Fruit fly (Drosophila melanogaster) whole organism, embryonic: ENCODE data around the gene CaMKI.

ENCODE experiments used
- Atf3 ChIP-seq: fragments of 200-800 bp; sonication (Bioruptor generic); optimal IDR thresholded peaks from 3 replicates; lab custom pipeline; 2016; ENCODE audit warnings: missing biosample characterization, missing genetic modification characterization
- Bgb ChIP-seq: fragments of 200-800 bp; sonication (Bioruptor generic); IDR thresholded peaks from 2 replicates; pipeline ENCODE4 v1.3.6; 2022; ENCODE audit warnings: missing biosample characterization, missing genetic modification characterization; ENCODE audit not compliant: partially characterized antibody
- BtbVII ChIP-seq: fragments of 200-800 bp; sonication (Bioruptor generic); optimal IDR thresholded peaks from 3 replicates; lab custom pipeline; 2017; ENCODE audit warnings: missing biosample characterization, mild to moderate bottlenecking, missing genetic modification characterization
- CG10267 ChIP-seq: fragments of 200-800 bp; sonication (Bioruptor generic); optimal IDR thresholded peaks from 2 replicates; lab custom pipeline; 2018; ENCODE audit warnings: missing biosample characterization, mild to moderate bottlenecking, missing genetic modification characterization, moderate library complexity
- CG10979 ChIP-seq: fragments of 200-800 bp; sonication (Bioruptor generic); optimal IDR thresholded peaks from 2 replicates; lab custom pipeline; 2018; ENCODE audit warnings: missing biosample characterization, mild to moderate bottlenecking, missing genetic modification characterization, moderate library complexity
- CG12155 ChIP-seq: fragments of 200-800 bp; sonication (Bioruptor generic); optimal IDR thresholded peaks from 3 replicates; lab custom pipeline; 2016; ENCODE audit warnings: missing biosample characterization, missing genetic modification characterization
- CG1233 ChIP-seq: fragments of 200-800 bp; sonication (Bioruptor generic); optimal IDR thresholded peaks from 4 replicates; lab custom pipeline; 2018; ENCODE audit warnings: missing biosample characterization, mild to moderate bottlenecking, missing genetic modification characterization
- CG12659 ChIP-seq: fragments of 200-800 bp; sonication (Bioruptor generic); optimal IDR thresholded peaks from 3 replicates; lab custom pipeline; 2017; ENCODE audit warnings: mild to moderate bottlenecking, missing biosample characterization, missing genetic modification reagents, missing genetic modification characterization
- CG16779 ChIP-seq: fragments of 200-800 bp; sonication (Bioruptor generic); IDR thresholded peaks from 2 replicates; pipeline ENCODE4 v1.3.6; 2022; ENCODE audit warnings: missing biosample characterization, missing genetic modification characterization
- CG16813 ChIP-seq: fragments of 200-800 bp; sonication (Bioruptor generic); IDR thresholded peaks from 3 replicates; pipeline ENCODE4 v1.3.6; 2022; ENCODE audit warnings: missing biosample characterization, missing genetic modification characterization; ENCODE audit not compliant: partially characterized antibody
- CG17359 ChIP-seq: fragments of 200-800 bp; sonication (Bioruptor generic); optimal IDR thresholded peaks from 3 replicates; lab custom pipeline; 2018; ENCODE audit warnings: missing biosample characterization, mild to moderate bottlenecking, missing genetic modification characterization, moderate library complexity
- CG17612 ChIP-seq: fragments of 200-800 bp; sonication (Bioruptor generic); IDR thresholded peaks from 2 replicates; pipeline ENCODE4 v1.3.6; 2022; ENCODE audit warnings: missing biosample characterization, missing genetic modification characterization
- CG2120 ChIP-seq: fragments of 200-800 bp; sonication (Bioruptor generic); optimal IDR thresholded peaks from 3 replicates; lab custom pipeline; 2016; ENCODE audit warnings: missing biosample characterization, missing genetic modification characterization
- CG2199 ChIP-seq: fragments of 200-800 bp; sonication (Bioruptor generic); IDR thresholded peaks from 3 replicates; pipeline ENCODE4 v1.3.6; 2022; ENCODE audit warnings: missing biosample characterization, missing genetic modification characterization
- CG34376 ChIP-seq: fragments of 200-800 bp; sonication (Bioruptor generic); optimal IDR thresholded peaks from 2 replicates; lab custom pipeline; 2018; ENCODE audit warnings: missing biosample characterization, mild to moderate bottlenecking, missing genetic modification characterization
- CG3847 ChIP-seq: fragments of 200-800 bp; sonication (Bioruptor generic); IDR thresholded peaks from 2 replicates; pipeline ENCODE4 v1.3.6; 2022; ENCODE audit warnings: missing biosample characterization, missing genetic modification characterization
- CG9215 ChIP-seq: fragments of 200-800 bp; sonication (Bioruptor generic); IDR thresholded peaks from 2 replicates; pipeline ENCODE4 v1.3.6; 2022; ENCODE audit warnings: missing biosample characterization, missing genetic modification characterization
- CG9797 ChIP-seq: fragments of 200-800 bp; sonication (Bioruptor generic); optimal IDR thresholded peaks from 3 replicates; lab custom pipeline; 2018; ENCODE audit warnings: missing biosample characterization, mild to moderate bottlenecking, missing genetic modification characterization
- CTCF ChIP-seq: fragments of 200-800 bp; sonication (Bioruptor generic); optimal IDR thresholded peaks from 2 replicates; lab custom pipeline; 2017; ENCODE audit warnings: missing biosample characterization, mild to moderate bottlenecking, missing genetic modification characterization, moderate library complexity
- CoRest ChIP-seq: fragments of 200-800 bp; sonication (Bioruptor generic); optimal IDR thresholded peaks from 3 replicates; lab custom pipeline; 2018; ENCODE audit warnings: missing biosample characterization, mild to moderate bottlenecking, missing genetic modification characterization, moderate library complexity
- D19A ChIP-seq: fragments of 200-800 bp; optimal IDR thresholded peaks from 3 replicates; lab custom pipeline; 2019; ENCODE audit warnings: missing biosample characterization, mild to moderate bottlenecking, missing genetic modification characterization, moderate library complexity
- Dip2 ChIP-seq: fragments of 200-800 bp; sonication (Bioruptor generic); IDR thresholded peaks from 2 replicates; pipeline ENCODE4 v1.3.6; 2022; ENCODE audit warnings: missing biosample characterization, missing genetic modification characterization
- E2f2 ChIP-seq: fragments of 200-800 bp; sonication (Bioruptor generic); IDR thresholded peaks from 2 replicates; pipeline ENCODE4 v1.3.6; 2022; ENCODE audit warnings: missing biosample characterization, missing genetic modification characterization
- Ets65A ChIP-seq: fragments of 200-800 bp; sonication (Bioruptor generic); peaks from one replicate; lab custom pipeline; 2016; ENCODE audit warnings: missing biosample characterization, missing genetic modification characterization
- Fer1 ChIP-seq: fragments of 200-800 bp; sonication (Bioruptor generic); optimal IDR thresholded peaks from 2 replicates; lab custom pipeline; 2017; ENCODE audit warnings: missing biosample characterization, mild to moderate bottlenecking, missing genetic modification characterization
- HmgZ ChIP-seq: fragments of 200-800 bp; sonication (Bioruptor generic); optimal IDR thresholded peaks from 2 replicates; lab custom pipeline; 2018; ENCODE audit warnings: missing biosample characterization, mild to moderate bottlenecking, missing genetic modification characterization
- Hmr ChIP-seq: fragments of 200-800 bp; sonication (Bioruptor generic); optimal IDR thresholded peaks from 3 replicates; lab custom pipeline; 2017; ENCODE audit warnings: mild to moderate bottlenecking, missing biosample characterization, missing genetic modification reagents, missing genetic modification characterization
- Kr ChIP-seq: fragments of 200-800 bp; sonication (Bioruptor generic); optimal IDR thresholded peaks from 2 replicates; lab custom pipeline; 2017; ENCODE audit warnings: missing biosample characterization, mild to moderate bottlenecking, missing genetic modification characterization
- Mad ChIP-seq: fragments of 200-800 bp; sonication (Bioruptor generic); optimal IDR thresholded peaks from 2 replicates; lab custom pipeline; 2016; ENCODE audit warnings: missing biosample characterization, missing genetic modification characterization
- Med ChIP-seq: fragments of 200-800 bp; sonication (Bioruptor generic); peaks from one replicate; lab custom pipeline; 2016; ENCODE audit warnings: missing biosample characterization, missing genetic modification characterization, mild to moderate bottlenecking, inconsistent platforms, moderate library complexity
- Myb ChIP-seq: fragments of 200-800 bp; sonication (Bioruptor generic); optimal IDR thresholded peaks from 2 replicates; lab custom pipeline; 2016; ENCODE audit warnings: missing biosample characterization, missing genetic modification characterization
- Nf-YC ChIP-seq: fragments of 200-800 bp; optimal IDR thresholded peaks from 3 replicates; lab custom pipeline; 2019; ENCODE audit warnings: missing biosample characterization, mild to moderate bottlenecking, missing genetic modification characterization, moderate library complexity
- Oaz ChIP-seq: fragments of 200-800 bp; sonication (Bioruptor generic); IDR thresholded peaks from 2 replicates; pipeline ENCODE4 v1.3.6; 2022; ENCODE audit warnings: missing biosample characterization, missing genetic modification characterization
- Stat92E ChIP-seq, 3 experiments: fragments of >200 bp in 2 of 3; fragments of 200-800 bp in 1 of 3; sonication (Bioruptor generic) in 1 of 3; optimal IDR thresholded peaks; 2 replicates each; lab custom pipeline; 2017 to 2019; ENCODE audit warnings: missing biosample characterization in 3 of 3, missing genetic modification characterization in 3 of 3, mild to moderate bottlenecking in 1 of 3, moderate library complexity in 1 of 3
- Tbp ChIP-seq: fragments of >200 bp; optimal IDR thresholded peaks from 2 replicates; lab custom pipeline; 2018; ENCODE audit warnings: missing biosample characterization, missing genetic modification characterization
- Xbp1 ChIP-seq: fragments of 200-800 bp; sonication (Bioruptor generic); optimal IDR thresholded peaks from 3 replicates; lab custom pipeline; 2016; ENCODE audit warnings: missing biosample characterization, mild to moderate bottlenecking, missing genetic modification characterization
- amos ChIP-seq: fragments of 200-800 bp; sonication (Bioruptor generic); IDR thresholded peaks from 2 replicates; pipeline ENCODE4 v1.3.6; 2022; ENCODE audit warnings: missing biosample characterization, missing genetic modification characterization; ENCODE audit not compliant: partially characterized antibody
- ase ChIP-seq: fragments of 200-800 bp; sonication (Bioruptor generic); IDR thresholded peaks from 3 replicates; pipeline ENCODE4 v1.3.6; 2022; ENCODE audit warnings: missing biosample characterization, missing genetic modification characterization
- eve ChIP-seq, 2 experiments: fragments of >200 bp; optimal IDR thresholded peaks; 2 replicates each; lab custom pipeline; 2017; ENCODE audit warnings: missing biosample characterization in 2 of 2, missing genetic modification characterization in 2 of 2
- gem ChIP-seq: fragments of 200-800 bp; sonication (Bioruptor generic); optimal IDR thresholded peaks from 2 replicates; lab custom pipeline; 2019; ENCODE audit warnings: missing biosample characterization, mild to moderate bottlenecking, missing genetic modification characterization, moderate library complexity
- ham ChIP-seq: fragments of 200-800 bp; sonication (Bioruptor generic); IDR thresholded peaks from 2 replicates; pipeline ENCODE4 v1.3.6; 2022; ENCODE audit warnings: missing biosample characterization, missing genetic modification characterization
- jigr1 ChIP-seq: fragments of 200-800 bp; sonication (Bioruptor generic); IDR thresholded peaks from 3 replicates; pipeline ENCODE4 v1.3.6; 2022; ENCODE audit warnings: missing biosample characterization, missing genetic modification characterization
- kay ChIP-seq: fragments of 200-800 bp; sonication (Bioruptor generic); optimal IDR thresholded peaks from 2 replicates; lab custom pipeline; 2016; ENCODE audit warnings: missing biosample characterization, missing genetic modification characterization
- lola ChIP-seq, 3 experiments: fragments of >200 bp in 2 of 3; fragments of 200-800 bp in 1 of 3; sonication (Bioruptor generic) in 1 of 3; optimal IDR thresholded peaks; 2 replicates each; lab custom pipeline; 2017 to 2019; ENCODE audit warnings: missing biosample characterization in 3 of 3, missing genetic modification characterization in 3 of 3, mild to moderate bottlenecking in 1 of 3, moderate library complexity in 1 of 3
- phol ChIP-seq: fragments of 200-800 bp; sonication (Bioruptor generic); optimal IDR thresholded peaks from 3 replicates; lab custom pipeline; 2018; ENCODE audit warnings: missing biosample characterization, mild to moderate bottlenecking, missing genetic modification characterization, moderate library complexity
- pita ChIP-seq: fragments of 200-800 bp; sonication (Bioruptor generic); optimal IDR thresholded peaks from 2 replicates; lab custom pipeline; 2017; ENCODE audit warnings: missing biosample characterization, mild to moderate bottlenecking, missing genetic modification characterization
- stc ChIP-seq: fragments of 200-800 bp; sonication (Bioruptor generic); IDR thresholded peaks from 2 replicates; pipeline ENCODE4 v1.3.6; 2022; ENCODE audit warnings: missing biosample characterization, missing genetic modification characterization
- vvl ChIP-seq: fragments of 200-800 bp; sonication (Bioruptor generic); IDR thresholded peaks from 2 replicates; pipeline ENCODE4 v1.3.6; 2022; ENCODE audit warnings: missing biosample characterization, missing genetic modification characterization
- yki ChIP-seq: fragments of >200 bp; optimal IDR thresholded peaks from 3 replicates; lab custom pipeline; 2018

The CaMKI gene

DNA sequence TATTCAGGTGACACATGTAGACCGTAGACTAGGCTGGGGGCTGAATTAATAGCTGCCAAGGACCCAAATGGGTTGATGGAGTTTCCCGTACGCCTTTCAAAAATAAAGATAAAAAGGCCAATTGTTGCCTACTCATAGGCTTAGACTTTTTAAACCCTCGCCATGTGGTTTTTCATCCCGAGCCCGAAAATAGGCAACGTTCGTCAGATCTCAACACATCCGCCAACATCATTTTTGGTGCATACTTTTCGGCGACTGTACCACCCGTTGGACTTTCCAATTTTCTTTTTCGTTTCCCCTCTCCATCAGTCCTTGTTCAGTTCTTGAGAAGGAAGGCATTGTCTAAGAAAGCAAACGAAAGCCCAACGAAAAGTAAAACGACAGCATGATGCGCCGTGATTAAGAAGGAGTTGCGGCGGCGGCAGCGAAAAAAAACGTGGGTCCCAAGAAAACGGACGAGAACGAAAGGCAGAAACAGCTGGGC, 29.8 kb upstream of the CaMKI start:
- peak; percentile 51 for TF ChIP-seq CG17359 (tag; lab: Kevin White, UChicago)
- TF ChIP-seq lola (GFP tag; optimal IDR thresholded peaks at IDR 0.05; lab: Kevin White, UChicago), result peak in 1 of 3 experiments; percentile 38
- TF ChIP-seq CG17612 (GFP tag; lab: Robert Waterston, UW), result peak; percentile 59; the same call in 1 of the 2 replicates
- peak in 1 of 3 experiments; percentile 33 for TF ChIP-seq Stat92E (GFP tag; optimal IDR thresholded peaks at IDR 0.05; lab: Kevin White, UChicago)
- peak; percentile 6 for TF ChIP-seq Myb (GFP tag; lab: Kevin White, UChicago)

DNA sequence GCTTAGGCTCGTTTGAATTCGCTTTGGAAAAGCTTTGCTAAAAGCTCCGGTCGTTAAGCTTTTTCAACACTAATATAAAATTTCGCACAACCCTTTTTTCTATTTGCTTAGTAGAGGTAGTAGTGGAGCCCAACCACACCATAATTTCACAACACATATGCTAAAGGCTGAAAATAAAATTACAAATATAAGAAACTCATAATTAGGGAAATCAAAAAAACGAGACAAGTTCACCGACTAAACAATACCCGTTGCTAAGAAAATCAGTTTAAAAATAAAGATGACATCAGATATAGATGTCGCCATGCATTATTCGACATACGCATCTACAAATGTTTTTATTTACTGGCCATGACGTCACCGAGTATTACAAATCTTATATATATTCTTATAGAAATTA, 29.0 kb upstream of the CaMKI start:
- TF ChIP-seq Myb (GFP tag; lab: Kevin White, UChicago) (peak; percentile 74), jigr1 (GFP tag; lab: Robert Waterston, UW) (no peak), Kr (GFP tag; lab: Kevin White, UChicago) (peak; percentile 2), kay (peak; percentile 43), Ets65A (GFP tag; lab: Kevin White, UChicago) (no peak), pita (GFP tag; lab: Kevin White, UChicago) (peak; percentile 42), Hmr (peak; percentile 45), Xbp1 (GFP tag; lab: Kevin White, UChicago) (peak; percentile 7), CoRest (tag; lab: Kevin White, UChicago) (peak; percentile 32), BtbVII (GFP tag; lab: Kevin White, UChicago) (peak; percentile 2), CG12659 (peak; percentile 16), Mad (GFP tag; lab: Kevin White, UChicago) (no peak), ase (GFP tag; lab: Robert Waterston, UW) (no peak), CG16779 (no peak), CG12155 (no peak), Dip2 (GFP tag; lab: Robert Waterston, UW) (peak; percentile 95), gem (tag; lab: Kevin White, UChicago) (peak; percentile 11), E2f2 (GFP tag; lab: Robert Waterston, UW) (0 out of 2 replicates have a peak, but pooled peaks have one; percentile 20), phol (tag; lab: Kevin White, UChicago) (no peak), D19A (peak; percentile 71), amos (GFP tag; lab: Robert Waterston, UW) (peak; percentile 47), Med (peak; percentile 60), CG2199 (GFP tag; lab: Robert Waterston, UW) (peak; percentile 86; the same call in 2 of the 3 replicates), Tbp (GFP tag; lab: Kevin White, UChicago) (no peak), ham (GFP tag; lab: Robert Waterston, UW) (no peak), vvl (GFP tag; lab: Robert Waterston, UW) (no peak), CG34376 (peak; percentile 3), HmgZ (tag; lab: Kevin White, UChicago) (peak; percentile 8), CG16813 (GFP tag; lab: Robert Waterston, UW) (0 out of 3 replicates have a peak, but pooled peaks have one; percentile 37), CG1233 (no peak), stc (GFP tag; lab: Robert Waterston, UW) (no peak), Nf-YC (tag; lab: Kevin White, UChicago) (peak; percentile 49), eve (GFP tag; optimal IDR thresholded peaks at IDR 0.05; lab: Kevin White, UChicago) (peak in 1 of 2 experiments; percentile 75), Bgb (peak; percentile 47), CG10979 (tag; lab: Kevin White, UChicago) (peak; percentile 26), Fer1 (GFP tag; lab: Kevin White, UChicago) (peak; percentile 33), yki (lab: Kevin White, UChicago) (no peak), CG9215 (no peak), Atf3 (GFP tag; lab: Kevin White, UChicago) (peak; percentile 69), CG10267 (tag; lab: Kevin White, UChicago) (peak; percentile 50), Oaz (GFP tag; lab: Robert Waterston, UW) (no peak), CTCF (GFP tag; lab: Kevin White, UChicago) (peak; percentile 97), CG2120 (GFP tag; lab: Kevin White, UChicago) (peak; percentile 5), CG3847 (GFP tag; lab: Robert Waterston, UW) (no peak), CG9797 (GFP tag; lab: Kevin White, UChicago) (no peak)
